Worm (Caenorhabditis elegans) whole organism, L4 larva: Measurements from ENCODE around the gene set-11.

Source experiments
- egl-27 ChIP-seq: sonication (generic microtip); optimal IDR thresholded peaks from 3 replicates; lab custom pipeline; 2017; ENCODE audit warnings: missing biosample characterization, missing genetic modification reagents, missing genetic modification characterization
- lin-13 ChIP-seq: fragments of 150-350 bp; optimal IDR thresholded peaks from 2 replicates; lab custom pipeline; 2014; ENCODE audit warnings: missing biosample characterization, missing genetic modification reagents, missing genetic modification characterization
- tag-97 ChIP-seq: fragments of 200-800 bp; sonication (Bioruptor generic); IDR thresholded peaks from 2 replicates; pipeline ENCODE4 v1.3.6; 2022; ENCODE audit warnings: missing genetic modification characterization, missing compliant biosample characterization

- no peak for TF ChIP-seq egl-27 (tag; lab: Kevin White, UChicago)
- no peak for TF ChIP-seq tag-97 (GFP tag; lab: Robert Waterston, UW)
- TF ChIP-seq lin-13 = no peak
These were observed 38.3 kb upstream of the set-11 start for ce11 chrII:2730647-2731046.
